Fruit fly (Drosophila melanogaster) whole organism, embryonic: ENCODE results near the gene CG31178.
A peak's percentile ranks its signal among the peaks of the same experiment; 100 is the strongest.

Experiments used
- Atf-2 ChIP-seq: fragments of 200-800 bp; sonication (Bioruptor generic); optimal IDR thresholded peaks from 2 replicates; lab custom pipeline; 2016; ENCODE audit warnings: missing biosample characterization, missing genetic modification characterization
- CG11723 ChIP-seq: fragments of 200-800 bp; sonication (Bioruptor generic); optimal IDR thresholded peaks from 2 replicates; lab custom pipeline; 2017; ENCODE audit warnings: missing biosample characterization, mild to moderate bottlenecking, missing genetic modification characterization
- CG1233 ChIP-seq: fragments of 200-800 bp; sonication (Bioruptor generic); optimal IDR thresholded peaks from 4 replicates; lab custom pipeline; 2018; ENCODE audit warnings: missing biosample characterization, mild to moderate bottlenecking, missing genetic modification characterization
- CG13287 ChIP-seq: fragments of 200-800 bp; sonication (Bioruptor generic); IDR thresholded peaks from 2 replicates; pipeline ENCODE4 v1.3.6; 2022; ENCODE audit warnings: missing biosample characterization, missing genetic modification characterization; ENCODE audit not compliant: partially characterized antibody
- CG14014 ChIP-seq: fragments of 200-800 bp; sonication (Bioruptor generic); IDR thresholded peaks from 2 replicates; pipeline ENCODE4 v1.3.6; 2022; ENCODE audit warnings: missing biosample characterization, missing genetic modification characterization
- CG14860 ChIP-seq: fragments of 200-800 bp; sonication (Bioruptor generic); IDR thresholded peaks from 3 replicates; pipeline ENCODE4 v1.3.6; 2022; ENCODE audit warnings: missing biosample characterization, missing genetic modification characterization; ENCODE audit not compliant: partially characterized antibody
- CG1602 ChIP-seq: fragments of 200-800 bp; sonication (Bioruptor generic); optimal IDR thresholded peaks from 3 replicates; lab custom pipeline; 2016; ENCODE audit warnings: missing biosample characterization, missing genetic modification characterization
- CG17186 ChIP-seq: fragments of 200-800 bp; sonication (Bioruptor generic); optimal IDR thresholded peaks from 3 replicates; lab custom pipeline; 2017; ENCODE audit warnings: missing biosample characterization, missing genetic modification reagents, missing genetic modification characterization
- CG17829 ChIP-seq: fragments of 200-800 bp; optimal IDR thresholded peaks from 2 replicates; lab custom pipeline; 2019; ENCODE audit warnings: missing biosample characterization, mild to moderate bottlenecking, missing genetic modification characterization, moderate library complexity
- CG1792 ChIP-seq: fragments of 200-800 bp; sonication (Bioruptor generic); optimal IDR thresholded peaks from 2 replicates; lab custom pipeline; 2016; ENCODE audit warnings: missing biosample characterization, missing genetic modification characterization
- CG18619 ChIP-seq: fragments of 200-800 bp; sonication (Bioruptor generic); optimal IDR thresholded peaks from 3 replicates; lab custom pipeline; 2017; ENCODE audit warnings: missing biosample characterization, mild to moderate bottlenecking, missing genetic modification characterization
- CG2202 ChIP-seq: fragments of 200-800 bp; sonication (Bioruptor generic); optimal IDR thresholded peaks from 2 replicates; lab custom pipeline; 2018; ENCODE audit warnings: missing biosample characterization, mild to moderate bottlenecking, missing genetic modification characterization
- CG30431 ChIP-seq: fragments of 200-800 bp; sonication (Bioruptor generic); optimal IDR thresholded peaks from 2 replicates; lab custom pipeline; 2017; ENCODE audit warnings: missing biosample characterization, missing genetic modification characterization
- CG3065 ChIP-seq: fragments of 200-800 bp; sonication (Bioruptor generic); optimal IDR thresholded peaks from 2 replicates; lab custom pipeline; 2016; ENCODE audit warnings: missing biosample characterization, missing genetic modification characterization
- CG31365 ChIP-seq: fragments of 200-800 bp; sonication (Bioruptor generic); optimal IDR thresholded peaks from 2 replicates; lab custom pipeline; 2018; ENCODE audit warnings: missing biosample characterization, mild to moderate bottlenecking, missing genetic modification characterization
- CG4328 ChIP-seq: fragments of 200-800 bp; sonication (Bioruptor generic); optimal IDR thresholded peaks from 3 replicates; lab custom pipeline; 2017; ENCODE audit warnings: missing biosample characterization, missing genetic modification reagents, missing genetic modification characterization
- CG4707 ChIP-seq: fragments of 200-800 bp; sonication (Bioruptor generic); optimal IDR thresholded peaks from 2 replicates; lab custom pipeline; 2018; ENCODE audit warnings: missing biosample characterization, mild to moderate bottlenecking, missing genetic modification characterization, moderate library complexity
- CG6254 ChIP-seq: fragments of 200-800 bp; sonication (Bioruptor generic); optimal IDR thresholded peaks from 3 replicates; lab custom pipeline; 2017; ENCODE audit warnings: mild to moderate bottlenecking, missing biosample characterization, missing genetic modification reagents, missing genetic modification characterization
- CG6765 ChIP-seq: fragments of 200-800 bp; sonication (Bioruptor generic); optimal IDR thresholded peaks from 3 replicates; lab custom pipeline; 2017; ENCODE audit warnings: missing biosample characterization, mild to moderate bottlenecking, missing genetic modification characterization
- CG7928 ChIP-seq: fragments of 200-800 bp; sonication (Bioruptor generic); optimal IDR thresholded peaks from 2 replicates; lab custom pipeline; 2017; ENCODE audit warnings: missing biosample characterization, mild to moderate bottlenecking, missing genetic modification characterization
- CG8359 ChIP-seq: fragments of 200-800 bp; sonication (Bioruptor generic); optimal IDR thresholded peaks from 2 replicates; lab custom pipeline; 2017; ENCODE audit warnings: missing biosample characterization, mild to moderate bottlenecking, missing genetic modification characterization, borderline replicate concordance
- CG8924 ChIP-seq: fragments of 200-800 bp; optimal IDR thresholded peaks from 3 replicates; lab custom pipeline; 2019; ENCODE audit warnings: missing biosample characterization, mild to moderate bottlenecking, missing genetic modification characterization, moderate library complexity
- CG9437 ChIP-seq: fragments of 200-800 bp; sonication (Bioruptor generic); optimal IDR thresholded peaks from 2 replicates; lab custom pipeline; 2018; ENCODE audit warnings: missing biosample characterization, mild to moderate bottlenecking, missing genetic modification characterization
- Dfd ChIP-seq, 2 experiments: fragments of >200 bp; optimal IDR thresholded peaks; 2 replicates each; lab custom pipeline; 2017; ENCODE audit warnings: missing biosample characterization in 2 of 2, missing genetic modification characterization in 2 of 2
- Hmx ChIP-seq: fragments of 200-800 bp; sonication (Bioruptor generic); optimal IDR thresholded peaks from 2 replicates; lab custom pipeline; 2016; ENCODE audit warnings: missing biosample characterization, missing genetic modification characterization
- Mad ChIP-seq: fragments of 200-800 bp; sonication (Bioruptor generic); optimal IDR thresholded peaks from 2 replicates; lab custom pipeline; 2016; ENCODE audit warnings: missing biosample characterization, missing genetic modification characterization
- Mrtf ChIP-seq: fragments of 200-800 bp; sonication (Bioruptor generic); IDR thresholded peaks from 3 replicates; pipeline ENCODE4 v1.3.6; 2022; ENCODE audit warnings: missing biosample characterization, missing genetic modification characterization
- Nf-YB ChIP-seq: fragments of 200-800 bp; sonication (Bioruptor generic); optimal IDR thresholded peaks from 3 replicates; lab custom pipeline; 2019; ENCODE audit warnings: missing biosample characterization, mild to moderate bottlenecking, missing genetic modification characterization, moderate library complexity
- al ChIP-seq: fragments of 200-800 bp; sonication (Bioruptor generic); IDR thresholded peaks from 2 replicates; pipeline ENCODE4 v1.3.6; 2022; ENCODE audit warnings: missing biosample characterization, missing genetic modification characterization
- ash1 ChIP-seq: fragments of 200-800 bp; sonication (Bioruptor generic); optimal IDR thresholded peaks from 2 replicates; lab custom pipeline; 2018; ENCODE audit warnings: missing biosample characterization, mild to moderate bottlenecking, missing genetic modification characterization
- ato ChIP-seq: fragments of 200-800 bp; sonication (Bioruptor generic); IDR thresholded peaks from 2 replicates; pipeline ENCODE4 v1.3.6; 2022; ENCODE audit warnings: missing biosample characterization, missing genetic modification characterization; ENCODE audit not compliant: partially characterized antibody
- az2 ChIP-seq: fragments of 200-800 bp; sonication (Bioruptor generic); optimal IDR thresholded peaks from 3 replicates; lab custom pipeline; 2016; ENCODE audit warnings: missing biosample characterization, missing genetic modification characterization
- bab2 ChIP-seq: fragments of 200-800 bp; sonication (Bioruptor generic); optimal IDR thresholded peaks from 2 replicates; lab custom pipeline; 2016; ENCODE audit warnings: missing biosample characterization, missing genetic modification characterization
- cas ChIP-seq: fragments of 200-800 bp; sonication (Bioruptor generic); IDR thresholded peaks from 2 replicates; pipeline ENCODE4 v1.3.6; 2022; ENCODE audit warnings: missing biosample characterization, missing genetic modification characterization
- crp ChIP-seq, 2 experiments: fragments of 200-800 bp; sonication (Bioruptor generic); optimal IDR thresholded peaks; 2 replicates in 1 of 2; 3 replicates in 1 of 2; lab custom pipeline; 2017; ENCODE audit warnings: missing biosample characterization in 2 of 2, missing genetic modification characterization in 2 of 2, mild to moderate bottlenecking in 1 of 2, moderate library complexity in 1 of 2
- danr ChIP-seq: fragments of 200-800 bp; sonication (Bioruptor generic); IDR thresholded peaks from 2 replicates; pipeline ENCODE4 v1.3.6; 2022; ENCODE audit warnings: missing biosample characterization, missing genetic modification characterization
- gem ChIP-seq: fragments of 200-800 bp; sonication (Bioruptor generic); optimal IDR thresholded peaks from 2 replicates; lab custom pipeline; 2019; ENCODE audit warnings: missing biosample characterization, mild to moderate bottlenecking, missing genetic modification characterization, moderate library complexity
- grau ChIP-seq: fragments of 200-800 bp; optimal IDR thresholded peaks from 3 replicates; lab custom pipeline; 2019; ENCODE audit warnings: missing biosample characterization, mild to moderate bottlenecking, missing genetic modification characterization, moderate library complexity
- grn ChIP-seq: fragments of 200-800 bp; sonication (Bioruptor generic); optimal IDR thresholded peaks from 3 replicates; lab custom pipeline; 2017; ENCODE audit warnings: missing biosample characterization, missing genetic modification characterization
- h ChIP-seq: fragments of >200 bp; optimal IDR thresholded peaks from 2 replicates; lab custom pipeline; 2017
- ken ChIP-seq: fragments of 200-800 bp; sonication (Bioruptor generic); IDR thresholded peaks from 3 replicates; pipeline ENCODE4 v1.3.6; 2022; ENCODE audit warnings: missing biosample characterization, missing genetic modification characterization
- pan ChIP-seq, 4 experiments: fragments of >200 bp in 3 of 4; fragments of 200-800 bp in 1 of 4; sonication (Bioruptor generic) in 1 of 4; optimal IDR thresholded peaks in 3 of 4; IDR thresholded peaks in 1 of 4; 2 replicates each; pipeline versions ENCODE4 v1.3.6 to Lab custom; 2017 to 2022; ENCODE audit warnings: missing biosample characterization in 2 of 4, missing genetic modification characterization in 2 of 4, mixed read lengths in 1 of 4
- sens-2 ChIP-seq: fragments of 200-800 bp; sonication (Bioruptor generic); IDR thresholded peaks from 2 replicates; pipeline ENCODE4 v1.3.6; 2022; ENCODE audit warnings: missing biosample characterization, missing genetic modification characterization
- slp2 ChIP-seq: fragments of 200-800 bp; sonication (Bioruptor generic); optimal IDR thresholded peaks from 2 replicates; lab custom pipeline; 2016; ENCODE audit warnings: missing biosample characterization, missing genetic modification characterization
- tgo ChIP-seq: fragments of 200-800 bp; sonication (Bioruptor generic); IDR thresholded peaks from 3 replicates; pipeline ENCODE4 v1.3.6; 2022; ENCODE audit warnings: missing biosample characterization, missing genetic modification characterization
- trh ChIP-seq: fragments of 200-800 bp; sonication (Bioruptor generic); optimal IDR thresholded peaks from 2 replicates; lab custom pipeline; 2016; ENCODE audit warnings: missing biosample characterization, missing genetic modification characterization
- tup ChIP-seq: fragments of 200-800 bp; sonication (Bioruptor generic); optimal IDR thresholded peaks from 2 replicates; lab custom pipeline; 2016; ENCODE audit warnings: missing biosample characterization, mild to moderate bottlenecking, missing genetic modification characterization, moderate library complexity
- zf30C ChIP-seq: fragments of 200-800 bp; sonication (Bioruptor generic); optimal IDR thresholded peaks from 3 replicates; lab custom pipeline; 2018; ENCODE audit warnings: missing biosample characterization, mild to moderate bottlenecking, missing genetic modification characterization
- zfh2 ChIP-seq: fragments of 200-800 bp; sonication (Bioruptor generic); optimal IDR thresholded peaks from 2 replicates; lab custom pipeline; 2016; ENCODE audit warnings: missing biosample characterization, missing genetic modification characterization

The CG31178 gene

dm6 chr3R:21862137-21862850, 11.2 kb upstream of the CG31178 start (continued):
- TF ChIP-seq crp (GFP tag; optimal IDR thresholded peaks at IDR 0.05; lab: Kevin White, UChicago) (peak in 1 of 2 experiments; percentile 19), bab2 (peak; percentile 43), tgo (GFP tag; lab: Robert Waterston, UW) (peak; percentile 45; the same call in 2 of the 3 replicates), CG1233 (GFP tag; lab: Kevin White, UChicago) (peak; percentile 46), ato (GFP tag; lab: Robert Waterston, UW) (no peak), al (GFP tag; lab: Robert Waterston, UW) (no peak), grn (GFP tag; lab: Kevin White, UChicago) (no peak), CG2202 (tag; lab: Kevin White, UChicago) (peak; percentile 83), cas (GFP tag; lab: Robert Waterston, UW) (no peak), CG18619 (GFP tag; lab: Kevin White, UChicago) (peak; percentile 62), CG1792 (GFP tag; lab: Kevin White, UChicago) (no peak), CG7928 (GFP tag; lab: Kevin White, UChicago) (no peak), CG6765 (no peak), CG8359 (GFP tag; lab: Kevin White, UChicago) (peak; percentile 51), ken (GFP tag; lab: Robert Waterston, UW) (peak; percentile 86), CG14014 (peak; percentile 59; the same call in 1 of the 2 replicates), CG17186 (GFP tag; lab: Kevin White, UChicago) (peak; percentile 21), CG6254 (GFP tag; lab: Kevin White, UChicago) (peak; percentile 63), CG13287 (GFP tag; lab: Robert Waterston, UW) (no peak), tup (peak; percentile 47), zf30C (GFP tag; lab: Kevin White, UChicago) (peak; percentile 78), ash1 (GFP tag; lab: Kevin White, UChicago) (no peak), trh (peak; percentile 25), CG17829 (tag; lab: Kevin White, UChicago) (peak; percentile 93), Nf-YB (GFP tag; lab: Kevin White, UChicago) (peak; percentile 65), sens-2 (GFP tag; lab: Robert Waterston, UW) (peak; percentile 80), az2 (GFP tag; lab: Kevin White, UChicago) (peak; percentile 85), gem (tag; lab: Kevin White, UChicago) (peak; percentile 95), CG8924 (tag; lab: Kevin White, UChicago) (peak; percentile 84), Dfd (GFP tag; optimal IDR thresholded peaks at IDR 0.05; lab: Kevin White, UChicago) (no peak), Mrtf (GFP tag; lab: Robert Waterston, UW) (no peak; the same call in 2 of the 3 replicates), danr (GFP tag; lab: Robert Waterston, UW) (peak; percentile 56), CG9437 (peak; percentile 64), pan (optimal IDR thresholded peaks at IDR 0.05; lab: Kevin White, UChicago) (no peak), pan (GFP tag; optimal IDR thresholded peaks at IDR 0.05 in 1 of 2, IDR thresholded peaks at IDR 0.05 in 1 of 2) (peak in 1 of 2 experiments; percentile 69), CG4707 (peak; percentile 82), CG1602 (GFP tag; lab: Kevin White, UChicago) (peak; percentile 69), CG11723 (GFP tag; lab: Kevin White, UChicago) (peak; percentile 79), zfh2 (GFP tag; lab: Kevin White, UChicago) (no peak), Hmx (no peak), h (lab: Kevin White, UChicago) (no peak), Atf-2 (GFP tag; lab: Kevin White, UChicago) (peak; percentile 15), grau (tag; lab: Kevin White, UChicago) (peak; percentile 83), CG3065 (GFP tag; lab: Kevin White, UChicago) (peak; percentile 16), CG31365 (tag; lab: Kevin White, UChicago) (peak; percentile 34), Mad (peak; percentile 31), slp2 (GFP tag; lab: Kevin White, UChicago) (peak; percentile 0), CG30431 (GFP tag; lab: Kevin White, UChicago) (peak; percentile 57), CG4328 (GFP tag; lab: Kevin White, UChicago) (peak; percentile 9), CG14860 (no peak)
